Fruit fly (Drosophila melanogaster): Measurements from ENCODE around the gene CG13008.

DNA sequence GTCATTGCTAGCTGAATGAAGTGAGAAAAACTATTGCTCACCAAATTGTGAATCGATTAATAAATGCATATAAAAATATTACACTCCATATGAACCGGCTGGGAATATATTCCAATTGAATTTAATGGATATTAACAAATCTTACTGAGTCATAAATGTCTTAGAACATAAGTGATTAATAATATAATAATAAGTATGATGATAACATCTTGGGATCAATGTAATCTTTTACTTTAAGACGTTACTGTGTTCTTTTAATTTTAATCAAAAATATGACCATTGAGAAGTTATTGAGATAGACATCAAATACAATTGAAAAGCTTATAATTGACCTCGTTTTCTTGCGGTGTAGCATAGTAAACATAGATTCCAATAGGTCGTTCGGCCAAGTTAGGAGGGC lies 18.8 kb upstream of the CG13008 start:
- TF ChIP-seq CG15710 (tag; optimal IDR thresholded peaks at IDR 0.05) (no peak), Ets98B (GFP tag; IDR thresholded peaks at IDR 0.05) (no peak), EcR (GFP tag; optimal IDR thresholded peaks at IDR 0.05) (no peak), CG32121 (GFP tag; IDR thresholded peaks at IDR 0.05) (no peak), CG34367 (tag; optimal IDR thresholded peaks at IDR 0.05) (no peak), Snoo (tag; optimal IDR thresholded peaks at IDR 0.05) (no peak), rn (GFP tag; IDR thresholded peaks at IDR 0.05) (no peak), CG17806 (tag; optimal IDR thresholded peaks at IDR 0.05) (no peak), CG9948 (tag; optimal IDR thresholded peaks at IDR 0.05) (no peak), CG8301 (tag; optimal IDR thresholded peaks at IDR 0.05) (no peak), D1 (tag; optimal IDR thresholded peaks at IDR 0.05) (no peak)

Data from whole organism, pupa.